Worm (Caenorhabditis elegans) whole organism, L4 larva: ENCODE data around the gene F26F4.9.

Experiments used
- F10B5.3 ChIP-seq: sonication (generic microtip); optimal IDR thresholded peaks from 2 replicates; lab custom pipeline; 2016; ENCODE audit warnings: mild to moderate bottlenecking, missing genetic modification characterization, missing compliant biosample characterization
- F37D6.2 ChIP-seq: sonication (generic microtip); optimal IDR thresholded peaks from 2 replicates; lab custom pipeline; 2016; ENCODE audit warnings: mild to moderate bottlenecking, missing genetic modification characterization, missing compliant biosample characterization
- F44E2.7 ChIP-seq: fragments of 200-800 bp; sonication (Bioruptor generic); IDR thresholded peaks from 2 replicates; pipeline ENCODE4 v2.1.2; 2022; ENCODE audit warnings: missing genetic modification characterization, missing compliant biosample characterization
- T26A8.4 ChIP-seq: fragments of 200-800 bp; sonication (Bioruptor generic); IDR thresholded peaks from 2 replicates; pipeline ENCODE4 v1.3.6; 2022; ENCODE audit warnings: missing genetic modification characterization, missing compliant biosample characterization
- Y105C5A.15 ChIP-seq: fragments of 200-800 bp; sonication (Bioruptor generic); IDR thresholded peaks from 2 replicates; pipeline ENCODE4 v1.3.6; 2022; ENCODE audit warnings: missing genetic modification characterization, missing compliant biosample characterization
- Y48G9A.11 ChIP-seq: fragments of 200-800 bp; sonication (Bioruptor generic); IDR thresholded peaks from 2 replicates; pipeline ENCODE4 v1.3.6; 2022; ENCODE audit warnings: missing genetic modification reagents, missing genetic modification characterization, missing compliant biosample characterization
- Y5F2A.4 ChIP-seq: fragments of 200-800 bp; sonication (Bioruptor generic); optimal IDR thresholded peaks from 2 replicates; lab custom pipeline; 2018; ENCODE audit warnings: mild to moderate bottlenecking, missing genetic modification characterization, missing compliant biosample characterization
- Y75B8A.6 ChIP-seq: fragments of 200-800 bp; sonication (Bioruptor generic); IDR thresholded peaks from 2 replicates; pipeline ENCODE4 v1.3.6; 2022; ENCODE audit warnings: missing genetic modification reagents, missing genetic modification characterization, missing compliant biosample characterization
- ZK337.2 ChIP-seq: fragments of 200-800 bp; sonication (Bioruptor generic); IDR thresholded peaks from 2 replicates; pipeline ENCODE4 v1.3.6; 2022; ENCODE audit warnings: missing genetic modification reagents, missing genetic modification characterization, missing compliant biosample characterization
- ZK546.5 ChIP-seq, 2 experiments: sonication (generic microtip); optimal IDR thresholded peaks; 2 replicates each; lab custom pipeline; 2017; ENCODE audit warnings: missing biosample characterization in 2 of 2, missing genetic modification characterization in 2 of 2
- aha-1 ChIP-seq: fragments of 150-350 bp; peaks from one replicate; lab custom pipeline; 2014; ENCODE audit warnings: missing biosample characterization, missing genetic modification characterization
- arid-1 ChIP-seq: fragments of 200-800 bp; sonication (Bioruptor generic); conservative IDR thresholded peaks from 2 replicates; pipeline ENCODE4 v1.3.6; 2022; ENCODE audit warnings: missing genetic modification reagents, missing genetic modification characterization, missing compliant biosample characterization
- attf-4 ChIP-seq: sonication (generic microtip); optimal IDR thresholded peaks from 3 replicates; lab custom pipeline; 2017; ENCODE audit warnings: missing biosample characterization, missing genetic modification characterization
- ceh-32 ChIP-seq: sonication (generic microtip); optimal IDR thresholded peaks from 2 replicates; lab custom pipeline; 2016; ENCODE audit warnings: mild to moderate bottlenecking, missing genetic modification characterization, missing compliant biosample characterization; ENCODE audit not compliant: poor library complexity
- ceh-62 ChIP-seq: sonication (generic microtip); optimal IDR thresholded peaks from 2 replicates; lab custom pipeline; 2017; ENCODE audit warnings: missing biosample characterization, missing genetic modification characterization
- egl-27 ChIP-seq: sonication (generic microtip); optimal IDR thresholded peaks from 3 replicates; lab custom pipeline; 2017; ENCODE audit warnings: missing biosample characterization, missing genetic modification reagents, missing genetic modification characterization
- fkh-10 ChIP-seq: fragments of 150-350 bp; optimal IDR thresholded peaks from 2 replicates; lab custom pipeline; 2014; ENCODE audit warnings: missing biosample characterization, missing genetic modification reagents, missing genetic modification characterization
- fos-1 ChIP-seq: fragments of 150-350 bp; optimal IDR thresholded peaks from 2 replicates; lab custom pipeline; 2014; ENCODE audit warnings: missing biosample characterization, missing genetic modification characterization
- hif-1 ChIP-seq, 2 experiments: sonication (generic microtip); optimal IDR thresholded peaks; 2 replicates each; lab custom pipeline; 2016 to 2017; ENCODE audit warnings: missing compliant biosample characterization in 2 of 2, missing genetic modification characterization in 2 of 2, missing genetic modification reagents in 2 of 2, missing genotype in 2 of 2, mild to moderate bottlenecking in 1 of 2
- hlh-30 ChIP-seq: sonication (generic microtip); optimal IDR thresholded peaks from 2 replicates; lab custom pipeline; 2017; ENCODE audit warnings: antibody characterized with exemption, mild to moderate bottlenecking, missing genetic modification characterization, missing compliant biosample characterization; ENCODE audit not compliant: insufficient read depth
- hmg-1.1 ChIP-seq: fragments of 200-800 bp; sonication (Bioruptor generic); IDR thresholded peaks from 2 replicates; pipeline ENCODE4 v1.3.6; 2022; ENCODE audit warnings: missing genetic modification reagents, missing genetic modification characterization, missing compliant biosample characterization
- lin-1 ChIP-seq: fragments of 200-800 bp; sonication (Bioruptor generic); IDR thresholded peaks from 2 replicates; pipeline ENCODE4 v1.3.6; 2022; ENCODE audit warnings: missing genetic modification reagents, missing genetic modification characterization, missing compliant biosample characterization
- lin-13 ChIP-seq: fragments of 150-350 bp; optimal IDR thresholded peaks from 2 replicates; lab custom pipeline; 2014; ENCODE audit warnings: missing biosample characterization, missing genetic modification reagents, missing genetic modification characterization
- lin-38 ChIP-seq: fragments of 200-800 bp; sonication (Bioruptor generic); IDR thresholded peaks from 2 replicates; pipeline ENCODE4 v1.3.6; 2022; ENCODE audit warnings: missing genetic modification reagents, missing genetic modification characterization, missing compliant biosample characterization
- madf-5 ChIP-seq, 2 experiments: fragments of 200-800 bp; sonication (Bioruptor generic); IDR thresholded peaks; 2 replicates each; pipeline ENCODE4 v1.3.6; 2022; ENCODE audit warnings: missing compliant biosample characterization in 2 of 2, missing genetic modification characterization in 2 of 2
- madf-9 ChIP-seq: fragments of 200-800 bp; sonication (Bioruptor generic); conservative IDR thresholded peaks from 2 replicates; pipeline ENCODE4 v1.3.6; 2022; ENCODE audit warnings: missing genetic modification reagents, missing genetic modification characterization, missing compliant biosample characterization
- mep-1 ChIP-seq: fragments of 150-350 bp; sonication (generic microtip); optimal IDR thresholded peaks from 3 replicates; lab custom pipeline; 2014; ENCODE audit warnings: missing biosample characterization, missing genetic modification characterization
- mes-2 ChIP-seq: sonication (generic microtip); optimal IDR thresholded peaks from 2 replicates; lab custom pipeline; 2016; ENCODE audit warnings: missing genotype, mild to moderate bottlenecking, missing genetic modification characterization, missing compliant biosample characterization; ENCODE audit not compliant: poor library complexity, severe bottlenecking
- mxl-2 ChIP-seq: fragments of 200-800 bp; sonication (Bioruptor generic); conservative IDR thresholded peaks from 2 replicates; pipeline ENCODE4 v1.3.6; 2022; ENCODE audit warnings: missing genetic modification reagents, missing genetic modification characterization, missing compliant biosample characterization
- nhr-102 ChIP-seq: sonication (generic microtip); optimal IDR thresholded peaks from 2 replicates; lab custom pipeline; 2016; ENCODE audit warnings: mild to moderate bottlenecking, missing genetic modification characterization, moderate library complexity, missing compliant biosample characterization
- nhr-11 ChIP-seq: fragments of 150-350 bp; optimal IDR thresholded peaks from 2 replicates; lab custom pipeline; 2014; ENCODE audit warnings: missing biosample characterization, missing genetic modification characterization
- nhr-25 ChIP-seq: sonication (generic microtip); optimal IDR thresholded peaks from 2 replicates; lab custom pipeline; 2017; ENCODE audit warnings: missing genetic modification characterization, mild to moderate bottlenecking, missing compliant biosample characterization, antibody characterized with exemption, moderate library complexity, borderline replicate concordance; ENCODE audit not compliant: insufficient read depth
- nhr-28 ChIP-seq: fragments of 150-350 bp; optimal IDR thresholded peaks from 2 replicates; lab custom pipeline; 2014; ENCODE audit warnings: missing biosample characterization, missing genetic modification characterization
- nhr-41 ChIP-seq: fragments of 200-800 bp; sonication (Bioruptor generic); IDR thresholded peaks from 2 replicates; pipeline ENCODE4 v1.3.6; 2022; ENCODE audit warnings: missing genetic modification reagents, missing genetic modification characterization, missing compliant biosample characterization
- nhr-42 ChIP-seq: fragments of 200-800 bp; sonication (Bioruptor generic); IDR thresholded peaks from 2 replicates; pipeline ENCODE4 v1.3.6; 2022; ENCODE audit warnings: missing genetic modification characterization, missing compliant biosample characterization
- nhr-48 ChIP-seq: sonication (generic microtip); optimal IDR thresholded peaks from 2 replicates; lab custom pipeline; 2016; ENCODE audit warnings: mild to moderate bottlenecking, missing genetic modification characterization, missing compliant biosample characterization
- nhr-6 ChIP-seq: fragments of 150-350 bp; optimal IDR thresholded peaks from 2 replicates; lab custom pipeline; 2014; ENCODE audit warnings: missing biosample characterization, missing genetic modification characterization
- nhr-76 ChIP-seq: fragments of 150-350 bp; optimal IDR thresholded peaks from 2 replicates; lab custom pipeline; 2014; ENCODE audit warnings: missing biosample characterization, missing genetic modification characterization
- set-16 ChIP-seq: fragments of 200-800 bp; sonication (Bioruptor generic); IDR thresholded peaks from 2 replicates; pipeline ENCODE4 v1.3.6; 2022; ENCODE audit warnings: missing genetic modification reagents, missing genetic modification characterization, missing compliant biosample characterization
- snpc-1.2 ChIP-seq: fragments of 200-800 bp; sonication (Bioruptor generic); IDR thresholded peaks from 2 replicates; pipeline ENCODE4 v1.3.6; 2022; ENCODE audit warnings: missing genetic modification reagents, missing genetic modification characterization, missing compliant biosample characterization
- snpc-4 ChIP-seq: fragments of 150-350 bp; optimal IDR thresholded peaks from 2 replicates; lab custom pipeline; 2014; ENCODE audit warnings: missing biosample characterization, missing genetic modification characterization
- spr-1 ChIP-seq: sonication (generic microtip); optimal IDR thresholded peaks from 2 replicates; lab custom pipeline; 2016; ENCODE audit warnings: mild to moderate bottlenecking, missing genetic modification characterization, missing compliant biosample characterization
- tag-97 ChIP-seq: fragments of 200-800 bp; sonication (Bioruptor generic); IDR thresholded peaks from 2 replicates; pipeline ENCODE4 v1.3.6; 2022; ENCODE audit warnings: missing genetic modification characterization, missing compliant biosample characterization
- tra-1 ChIP-seq: fragments of 200-800 bp; sonication (Bioruptor generic); IDR thresholded peaks from 2 replicates; pipeline ENCODE4 v1.3.6; 2022; ENCODE audit warnings: missing genetic modification reagents, missing genetic modification characterization, missing compliant biosample characterization
- unc-62 ChIP-seq, 3 experiments: fragments of 150-350 bp in 1 of 3; sonication (generic microtip); optimal IDR thresholded peaks in 2 of 3; peaks in 1 of 3; 1 replicate in 1 of 3; 2 replicates in 2 of 3; lab custom pipeline; 2014 to 2017; ENCODE audit warnings: missing biosample characterization in 3 of 3, missing genetic modification characterization in 3 of 3, missing genetic modification reagents in 3 of 3, missing genotype in 1 of 3
- vab-7 ChIP-seq: fragments of 200-800 bp; sonication (Bioruptor generic); IDR thresholded peaks from 2 replicates; pipeline ENCODE4 v1.3.6; 2022; ENCODE audit warnings: missing genetic modification reagents, missing genetic modification characterization, missing compliant biosample characterization
- zfp-2 ChIP-seq: sonication (generic microtip); optimal IDR thresholded peaks from 2 replicates; lab custom pipeline; 2016; ENCODE audit warnings: mild to moderate bottlenecking, missing genetic modification characterization, missing compliant biosample characterization
- zfp-3 ChIP-seq: fragments of 200-800 bp; sonication (Bioruptor generic); conservative IDR thresholded peaks from 2 replicates; pipeline ENCODE4 v1.3.6; 2022; ENCODE audit warnings: missing genetic modification reagents, missing genetic modification characterization, missing compliant biosample characterization
- zip-11 ChIP-seq: fragments of 200-800 bp; sonication (Bioruptor generic); IDR thresholded peaks from 2 replicates; pipeline ENCODE4 v1.3.6; 2022; ENCODE audit warnings: missing genetic modification characterization, missing compliant biosample characterization
- ztf-7 ChIP-seq: fragments of 150-350 bp; optimal IDR thresholded peaks from 2 replicates; lab custom pipeline; 2014; ENCODE audit warnings: missing biosample characterization, missing genetic modification characterization

Gene F26F4.9

ce11 chrIII:4930154-4930679 is 17.9 kb upstream of the F26F4.9 start, which contains the start of gene set-2 (continued):
- peak; percentile 99 for TF ChIP-seq mes-2 (tag; lab: Kevin White, UChicago)
- no peak for TF ChIP-seq Y75B8A.6 (GFP tag; lab: Robert Waterston, UW)
- TF ChIP-seq F10B5.3 (tag; lab: Kevin White, UChicago), result no peak
- TF ChIP-seq Y105C5A.15, result no peak
- peak; percentile 68 for TF ChIP-seq Y48G9A.11 (GFP tag; lab: Robert Waterston, UW)
- no peak for TF ChIP-seq Y5F2A.4
- TF ChIP-seq arid-1 (GFP tag; lab: Robert Waterston, UW), result peak; percentile 63
- TF ChIP-seq tra-1 (GFP tag; lab: Robert Waterston, UW), result no peak
- peak; percentile 75 for TF ChIP-seq lin-38
- TF ChIP-seq madf-5 (GFP tag; IDR thresholded peaks at IDR 0.05; lab: Robert Waterston, UW), result no peak
- TF ChIP-seq nhr-76 (tag; lab: Kevin White, UChicago), result no peak
- peak; percentile 47 for TF ChIP-seq hlh-30
- no peak for TF ChIP-seq snpc-1.2 (GFP tag; lab: Robert Waterston, UW)
- TF ChIP-seq set-16 (GFP tag; lab: Robert Waterston, UW), result no peak
- TF ChIP-seq T26A8.4 (GFP tag; lab: Robert Waterston, UW), result no peak
- no peak for TF ChIP-seq mep-1 (tag; lab: Kevin White, UChicago)
- TF ChIP-seq fkh-10, result no peak
- TF ChIP-seq snpc-4 (tag; lab: Kevin White, UChicago), result no peak
- TF ChIP-seq lin-1 (GFP tag; lab: Robert Waterston, UW), result no peak
- TF ChIP-seq egl-27 (tag; lab: Kevin White, UChicago), result no peak
- TF ChIP-seq lin-13 (GFP tag; lab: Kevin White, UChicago), result peak; percentile 42
- TF ChIP-seq mxl-2 (GFP tag; lab: Robert Waterston, UW), result no peak
- TF ChIP-seq nhr-102 (tag; lab: Kevin White, UChicago), result peak; percentile 29
- peak in 1 of 2 experiments; percentile 89 for TF ChIP-seq hif-1 (tag; optimal IDR thresholded peaks at IDR 0.05; lab: Kevin White, UChicago)
- TF ChIP-seq nhr-48 (tag; lab: Kevin White, UChicago), result no peak
- TF ChIP-seq zfp-2 (tag; lab: Kevin White, UChicago), result no peak
- no peak for TF ChIP-seq F44E2.7 (GFP tag; lab: Robert Waterston, UW)
- TF ChIP-seq nhr-11 (tag; lab: Kevin White, UChicago), result no peak
- no peak for TF ChIP-seq spr-1 (tag; lab: Kevin White, UChicago)
- peak; percentile 91 for TF ChIP-seq aha-1 (tag; lab: Kevin White, UChicago)
- TF ChIP-seq tag-97, result no peak
- TF ChIP-seq unc-62 (GFP tag; optimal IDR thresholded peaks at IDR 0.05 in 1 of 2; lab: Kevin White, UChicago), result no peak
- TF ChIP-seq unc-62 (tag; optimal IDR thresholded peaks at IDR 0.05; lab: Kevin White, UChicago), result no peak
- 0 out of 2 replicates have a peak, but pooled peaks have one; percentile 17 for TF ChIP-seq zfp-3
- TF ChIP-seq nhr-28 (tag; lab: Kevin White, UChicago), result no peak
- TF ChIP-seq hmg-1.1, result no peak
- TF ChIP-seq ceh-62 (tag; lab: Kevin White, UChicago), result no peak
- no peak for TF ChIP-seq nhr-41
- TF ChIP-seq nhr-42 (GFP tag; lab: Robert Waterston, UW), result no peak
- TF ChIP-seq attf-4, result no peak
- TF ChIP-seq fos-1 (tag; lab: Kevin White, UChicago), result no peak
- TF ChIP-seq ZK546.5 (tag; optimal IDR thresholded peaks at IDR 0.05; lab: Kevin White, UChicago), result no peak
- no peak for TF ChIP-seq nhr-25 (tag; lab: Kevin White, UChicago)
- 0 out of 2 replicates have a peak, but pooled peaks have one; percentile 20 for TF ChIP-seq madf-9 (GFP tag; lab: Robert Waterston, UW)
- no peak for TF ChIP-seq ceh-32 (tag; lab: Kevin White, UChicago)
- no peak for TF ChIP-seq zip-11
- 0 out of 2 replicates have a peak, but pooled peaks have one; percentile 18 for TF ChIP-seq vab-7 (GFP tag; lab: Robert Waterston, UW)
- no peak for TF ChIP-seq nhr-6 (tag; lab: Kevin White, UChicago)
- TF ChIP-seq F37D6.2 (tag; lab: Kevin White, UChicago), result no peak
- no peak for TF ChIP-seq ztf-7 (tag; lab: Kevin White, UChicago)
- TF ChIP-seq ZK337.2 (GFP tag; lab: Robert Waterston, UW), result peak; percentile 89
